Fruit fly (Drosophila melanogaster) whole organism, embryonic: ENCODE data around the gene RhoGAPp190.

ENCODE experiments used
- CG2199 ChIP-seq: fragments of 200-800 bp; sonication (Bioruptor generic); IDR thresholded peaks from 3 replicates; pipeline ENCODE4 v1.3.6; 2022; ENCODE audit warnings: missing biosample characterization, missing genetic modification characterization
- CG3281 ChIP-seq: fragments of 200-800 bp; sonication (Bioruptor generic); optimal IDR thresholded peaks from 3 replicates; lab custom pipeline; 2017; ENCODE audit warnings: missing biosample characterization, mild to moderate bottlenecking, missing genetic modification characterization
- cg ChIP-seq: fragments of 200-800 bp; sonication (Bioruptor generic); optimal IDR thresholded peaks from 3 replicates; lab custom pipeline; 2019; ENCODE audit warnings: missing biosample characterization, mild to moderate bottlenecking, missing genetic modification characterization, moderate library complexity

DNA sequence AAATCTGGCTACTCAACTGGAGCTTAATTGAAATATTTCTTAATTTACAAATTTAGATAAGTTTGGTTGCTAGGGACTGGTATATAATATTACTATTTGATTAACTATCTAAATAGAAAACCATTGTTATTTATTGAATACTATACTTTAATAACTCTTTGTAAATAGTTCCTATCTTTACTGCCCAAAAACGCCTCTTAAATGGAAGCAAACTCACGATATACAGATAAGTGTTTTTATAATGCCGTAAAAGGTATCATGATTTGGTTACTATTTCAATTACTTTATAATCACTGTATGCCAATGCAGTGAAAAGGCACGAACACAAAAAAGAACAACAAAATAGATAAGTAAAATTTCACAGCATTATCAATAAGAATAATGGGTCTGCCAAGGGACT, 26.5 kb downstream of the RhoGAPp190 start:
- TF ChIP-seq CG2199 (no peak), CG3281 (no peak), cg (no peak)
